Worm (Caenorhabditis elegans) whole organism, L3 larva: Measurements from ENCODE around the gene fbxc-21.

ENCODE experiments used
- R02D3.7 ChIP-seq: fragments of 150-350 bp; optimal IDR thresholded peaks from 2 replicates; lab custom pipeline; 2014; ENCODE audit warnings: missing biosample characterization, missing genetic modification characterization
- ceh-9 ChIP-seq: sonication (generic microtip); optimal IDR thresholded peaks from 2 replicates; lab custom pipeline; 2018; ENCODE audit warnings: missing biosample characterization, missing genetic modification characterization
- lin-15B ChIP-seq: fragments of 150-350 bp; optimal IDR thresholded peaks from 2 replicates; lab custom pipeline; 2014; ENCODE audit warnings: missing biosample characterization, missing genetic modification characterization
- nhr-12 ChIP-seq: fragments of 150-350 bp; optimal IDR thresholded peaks from 2 replicates; lab custom pipeline; 2014; ENCODE audit warnings: missing biosample characterization, missing genetic modification characterization
- nhr-237 ChIP-seq: fragments of 150-350 bp; optimal IDR thresholded peaks from 2 replicates; lab custom pipeline; 2014; ENCODE audit warnings: missing biosample characterization, missing genetic modification characterization
- nhr-43 ChIP-seq: sonication (generic microtip); optimal IDR thresholded peaks from 2 replicates; lab custom pipeline; 2016; ENCODE audit warnings: mild to moderate bottlenecking, missing genetic modification characterization, missing compliant biosample characterization; ENCODE audit not compliant: poor library complexity, severe bottlenecking
- snpc-4 ChIP-seq: fragments of 150-350 bp; optimal IDR thresholded peaks from 2 replicates; lab custom pipeline; 2014; ENCODE audit warnings: missing biosample characterization, missing genetic modification characterization
- tbx-2 ChIP-seq: sonication (generic microtip); optimal IDR thresholded peaks from 2 replicates; lab custom pipeline; 2016; ENCODE audit warnings: mild to moderate bottlenecking, missing genetic modification characterization, missing compliant biosample characterization
- unc-39 ChIP-seq: sonication (generic microtip); optimal IDR thresholded peaks from 4 replicates; lab custom pipeline; 2017; ENCODE audit warnings: missing biosample characterization, missing genetic modification characterization

- no peak for TF ChIP-seq nhr-43 (tag; lab: Kevin White, UChicago)
- no peak for TF ChIP-seq unc-39 (tag; lab: Kevin White, UChicago)
- no peak for TF ChIP-seq snpc-4 (tag; lab: Kevin White, UChicago)
- no peak for TF ChIP-seq nhr-12 (tag; lab: Kevin White, UChicago)
- no peak for TF ChIP-seq lin-15B (tag; lab: Kevin White, UChicago)
- no peak for TF ChIP-seq R02D3.7 (tag; lab: Kevin White, UChicago)
- TF ChIP-seq tbx-2 (tag; lab: Kevin White, UChicago), result no peak
- no peak for TF ChIP-seq nhr-237
- TF ChIP-seq ceh-9, result no peak
Observed at ce11 chrII:1648768-1649167, 44.0 kb downstream of the fbxc-21 start, which contains the start of gene fbxb-21.
